Fruit fly (Drosophila melanogaster) whole organism, embryonic: ENCODE data around the gene lbe.

Experiments
- Abd-B ChIP-seq: fragments of 200-800 bp; sonication (Bioruptor generic); optimal IDR thresholded peaks from 2 replicates; lab custom pipeline; 2018; ENCODE audit warnings: missing biosample characterization, mild to moderate bottlenecking, missing genetic modification characterization, moderate library complexity
- Adf1 ChIP-seq: fragments of 200-800 bp; sonication (Bioruptor generic); IDR thresholded peaks from 2 replicates; pipeline ENCODE4 v1.3.6; 2022; ENCODE audit warnings: missing biosample characterization, missing genetic modification characterization
- Atf-2 ChIP-seq: fragments of 200-800 bp; sonication (Bioruptor generic); optimal IDR thresholded peaks from 2 replicates; lab custom pipeline; 2016; ENCODE audit warnings: missing biosample characterization, missing genetic modification characterization
- Atf6 ChIP-seq: fragments of 200-800 bp; sonication (Bioruptor generic); IDR thresholded peaks from 2 replicates; pipeline ENCODE4 v1.3.6; 2022; ENCODE audit warnings: missing biosample characterization, missing genetic modification characterization
- BEAF-32 ChIP-seq: fragments of 200-800 bp; sonication (Bioruptor generic); optimal IDR thresholded peaks from 3 replicates; lab custom pipeline; 2017; ENCODE audit warnings: missing biosample characterization, missing genetic modification characterization, mild to moderate bottlenecking, moderate library complexity, missing genetic modification reagents
- CG10654 ChIP-seq: fragments of 200-800 bp; sonication (Bioruptor generic); optimal IDR thresholded peaks from 2 replicates; lab custom pipeline; 2016; ENCODE audit warnings: missing biosample characterization, missing genetic modification characterization
- CG11695 ChIP-seq: fragments of 200-800 bp; sonication (Bioruptor generic); IDR thresholded peaks from 3 replicates; pipeline ENCODE4 v1.3.6; 2022; ENCODE audit warnings: missing biosample characterization, missing genetic modification characterization
- CG12744 ChIP-seq: fragments of 200-800 bp; sonication (Bioruptor generic); optimal IDR thresholded peaks from 2 replicates; lab custom pipeline; 2016; ENCODE audit warnings: missing biosample characterization, missing genetic modification characterization
- CG14014 ChIP-seq: fragments of 200-800 bp; sonication (Bioruptor generic); IDR thresholded peaks from 2 replicates; pipeline ENCODE4 v1.3.6; 2022; ENCODE audit warnings: missing biosample characterization, missing genetic modification characterization
- CG14441 ChIP-seq: fragments of 200-800 bp; sonication (Bioruptor generic); IDR thresholded peaks from 2 replicates; pipeline ENCODE4 v1.3.6; 2022; ENCODE audit warnings: missing biosample characterization, missing genetic modification characterization
- CG17359 ChIP-seq: fragments of 200-800 bp; sonication (Bioruptor generic); optimal IDR thresholded peaks from 3 replicates; lab custom pipeline; 2018; ENCODE audit warnings: missing biosample characterization, mild to moderate bottlenecking, missing genetic modification characterization, moderate library complexity
- CG18476 ChIP-seq: fragments of 200-800 bp; sonication (Bioruptor generic); optimal IDR thresholded peaks from 2 replicates; lab custom pipeline; 2016; ENCODE audit warnings: missing biosample characterization, mild to moderate bottlenecking, missing genetic modification characterization
- CG31365 ChIP-seq: fragments of 200-800 bp; sonication (Bioruptor generic); optimal IDR thresholded peaks from 2 replicates; lab custom pipeline; 2018; ENCODE audit warnings: missing biosample characterization, mild to moderate bottlenecking, missing genetic modification characterization
- CG32767 ChIP-seq: fragments of 200-800 bp; sonication (Bioruptor generic); IDR thresholded peaks from 2 replicates; pipeline ENCODE4 v1.3.6; 2022; ENCODE audit warnings: missing biosample characterization, missing genetic modification characterization
- CG32772 ChIP-seq: fragments of 200-800 bp; sonication (Bioruptor generic); IDR thresholded peaks from 2 replicates; pipeline ENCODE4 v1.3.6; 2022; ENCODE audit warnings: missing biosample characterization, missing genetic modification characterization
- CG33557 ChIP-seq: fragments of 200-800 bp; sonication (Bioruptor generic); optimal IDR thresholded peaks from 2 replicates; lab custom pipeline; 2019; ENCODE audit warnings: missing biosample characterization, mild to moderate bottlenecking, missing genetic modification characterization, moderate library complexity
- CG34376 ChIP-seq: fragments of 200-800 bp; sonication (Bioruptor generic); optimal IDR thresholded peaks from 2 replicates; lab custom pipeline; 2018; ENCODE audit warnings: missing biosample characterization, mild to moderate bottlenecking, missing genetic modification characterization
- CG6765 ChIP-seq: fragments of 200-800 bp; sonication (Bioruptor generic); optimal IDR thresholded peaks from 3 replicates; lab custom pipeline; 2017; ENCODE audit warnings: missing biosample characterization, mild to moderate bottlenecking, missing genetic modification characterization
- CG8290 ChIP-seq, 3 experiments: fragments of 200-800 bp; sonication (Bioruptor generic); optimal IDR thresholded peaks; 2 replicates each; lab custom pipeline; 2016 to 2019; ENCODE audit warnings: missing biosample characterization in 3 of 3, missing genetic modification characterization in 3 of 3, mild to moderate bottlenecking in 2 of 3, moderate library complexity in 1 of 3
- CG9727 ChIP-seq: fragments of 200-800 bp; sonication (Bioruptor generic); optimal IDR thresholded peaks from 3 replicates; lab custom pipeline; 2017; ENCODE audit warnings: missing biosample characterization, mild to moderate bottlenecking, missing genetic modification characterization
- CG9797 ChIP-seq: fragments of 200-800 bp; sonication (Bioruptor generic); optimal IDR thresholded peaks from 3 replicates; lab custom pipeline; 2018; ENCODE audit warnings: missing biosample characterization, mild to moderate bottlenecking, missing genetic modification characterization
- CkIIα-i1 ChIP-seq: fragments of 200-800 bp; sonication (Bioruptor generic); IDR thresholded peaks from 2 replicates; pipeline ENCODE4 v1.3.6; 2022; ENCODE audit warnings: missing biosample characterization, missing genetic modification characterization
- Dfd ChIP-seq, 2 experiments: fragments of >200 bp; optimal IDR thresholded peaks; 2 replicates each; lab custom pipeline; 2017; ENCODE audit warnings: missing biosample characterization in 2 of 2, missing genetic modification characterization in 2 of 2
- Hsf ChIP-seq: fragments of 200-800 bp; sonication (Bioruptor generic); optimal IDR thresholded peaks from 3 replicates; lab custom pipeline; 2016; ENCODE audit warnings: missing biosample characterization, missing genetic modification characterization
- Lhr ChIP-seq: fragments of 200-800 bp; sonication (Bioruptor generic); optimal IDR thresholded peaks from 3 replicates; lab custom pipeline; 2017; ENCODE audit warnings: mild to moderate bottlenecking, missing biosample characterization, missing genetic modification reagents, missing genetic modification characterization
- Nf-YA ChIP-seq: fragments of 200-800 bp; sonication (Bioruptor generic); IDR thresholded peaks from 2 replicates; pipeline ENCODE4 v1.3.6; 2022; ENCODE audit warnings: missing biosample characterization, missing genetic modification characterization
- Opbp ChIP-seq: fragments of 200-800 bp; sonication (Bioruptor generic); IDR thresholded peaks from 3 replicates; pipeline ENCODE4 v1.3.6; 2022; ENCODE audit warnings: missing biosample characterization, missing genetic modification characterization; ENCODE audit not compliant: partially characterized antibody
- Optix ChIP-seq: fragments of 200-800 bp; sonication (Bioruptor generic); IDR thresholded peaks from 3 replicates; pipeline ENCODE4 v1.3.6; 2022; ENCODE audit warnings: missing biosample characterization, missing genetic modification characterization
- PHDP ChIP-seq: fragments of 200-800 bp; sonication (Bioruptor generic); optimal IDR thresholded peaks from 3 replicates; lab custom pipeline; 2018; ENCODE audit warnings: missing biosample characterization, mild to moderate bottlenecking, missing genetic modification characterization, moderate library complexity
- Trl ChIP-seq, 3 experiments: fragments of >200 bp in 2 of 3; fragments of 200-800 bp in 1 of 3; sonication (Bioruptor generic) in 1 of 3; optimal IDR thresholded peaks; 2 replicates in 1 of 3; 3 replicates in 2 of 3; lab custom pipeline; 2016 to 2017; ENCODE audit warnings: missing biosample characterization in 1 of 3, missing genetic modification characterization in 1 of 3
- ase ChIP-seq: fragments of 200-800 bp; sonication (Bioruptor generic); IDR thresholded peaks from 3 replicates; pipeline ENCODE4 v1.3.6; 2022; ENCODE audit warnings: missing biosample characterization, missing genetic modification characterization
- ash1 ChIP-seq: fragments of 200-800 bp; sonication (Bioruptor generic); optimal IDR thresholded peaks from 2 replicates; lab custom pipeline; 2018; ENCODE audit warnings: missing biosample characterization, mild to moderate bottlenecking, missing genetic modification characterization
- az2 ChIP-seq: fragments of 200-800 bp; sonication (Bioruptor generic); optimal IDR thresholded peaks from 3 replicates; lab custom pipeline; 2016; ENCODE audit warnings: missing biosample characterization, missing genetic modification characterization
- bigmax ChIP-seq: fragments of 200-800 bp; sonication (Bioruptor generic); optimal IDR thresholded peaks from 2 replicates; lab custom pipeline; 2018; ENCODE audit warnings: missing biosample characterization, mild to moderate bottlenecking, missing genetic modification characterization
- danr ChIP-seq: fragments of 200-800 bp; sonication (Bioruptor generic); IDR thresholded peaks from 2 replicates; pipeline ENCODE4 v1.3.6; 2022; ENCODE audit warnings: missing biosample characterization, missing genetic modification characterization
- fd102C ChIP-seq: fragments of 200-800 bp; sonication (Bioruptor generic); optimal IDR thresholded peaks from 2 replicates; lab custom pipeline; 2018; ENCODE audit warnings: missing biosample characterization, mild to moderate bottlenecking, missing genetic modification characterization, moderate library complexity
- hkb ChIP-seq, 2 experiments: fragments of 200-800 bp in 1 of 2; fragments of >200 bp in 1 of 2; sonication (Bioruptor generic) in 1 of 2; IDR thresholded peaks in 1 of 2; optimal IDR thresholded peaks in 1 of 2; 2 replicates each; pipeline versions ENCODE4 v1.3.6 to Lab custom; 2017 to 2022; ENCODE audit warnings: missing biosample characterization in 1 of 2, missing genetic modification characterization in 1 of 2
- insv ChIP-seq, 2 experiments: fragments of 200-800 bp; sonication (Bioruptor generic); optimal IDR thresholded peaks; 3 replicates each; lab custom pipeline; 2016 to 2018; ENCODE audit warnings: missing biosample characterization in 2 of 2, missing genetic modification characterization in 2 of 2
- jing ChIP-seq: fragments of 200-800 bp; sonication (Bioruptor generic); optimal IDR thresholded peaks from 2 replicates; lab custom pipeline; 2018; ENCODE audit warnings: missing biosample characterization, mild to moderate bottlenecking, missing genetic modification characterization
- kni ChIP-seq: fragments of 200-800 bp; sonication (Bioruptor generic); optimal IDR thresholded peaks from 3 replicates; lab custom pipeline; 2017; ENCODE audit warnings: mild to moderate bottlenecking, missing biosample characterization, missing genetic modification reagents, missing genetic modification characterization
- lov ChIP-seq, 2 experiments: fragments of 200-800 bp in 1 of 2; fragments of >200 bp in 1 of 2; sonication (Bioruptor generic) in 1 of 2; IDR thresholded peaks in 1 of 2; optimal IDR thresholded peaks in 1 of 2; 2 replicates in 1 of 2; 3 replicates in 1 of 2; pipeline versions ENCODE4 v1.3.6 to Lab custom; 2017 to 2022; ENCODE audit warnings: missing biosample characterization in 1 of 2, missing genetic modification characterization in 1 of 2
- psq ChIP-seq: fragments of 200-800 bp; sonication (Bioruptor generic); optimal IDR thresholded peaks from 2 replicates; lab custom pipeline; 2017; ENCODE audit warnings: missing biosample characterization, missing genetic modification characterization
- pzg ChIP-seq: fragments of 200-800 bp; sonication (Bioruptor generic); optimal IDR thresholded peaks from 3 replicates; lab custom pipeline; 2018; ENCODE audit warnings: missing biosample characterization, mild to moderate bottlenecking, missing genetic modification characterization, moderate library complexity
- scrt ChIP-seq: fragments of 200-800 bp; sonication (Bioruptor generic); optimal IDR thresholded peaks from 2 replicates; lab custom pipeline; 2018; ENCODE audit warnings: missing biosample characterization, mild to moderate bottlenecking, missing genetic modification characterization, moderate library complexity
- sens-2 ChIP-seq: fragments of 200-800 bp; sonication (Bioruptor generic); IDR thresholded peaks from 2 replicates; pipeline ENCODE4 v1.3.6; 2022; ENCODE audit warnings: missing biosample characterization, missing genetic modification characterization
- sisA ChIP-seq: fragments of 200-800 bp; sonication (Bioruptor generic); IDR thresholded peaks from 2 replicates; pipeline ENCODE4 v1.3.6; 2022; ENCODE audit warnings: missing biosample characterization, missing genetic modification characterization
- tap ChIP-seq: fragments of 200-800 bp; optimal IDR thresholded peaks from 3 replicates; lab custom pipeline; 2019; ENCODE audit warnings: missing biosample characterization, mild to moderate bottlenecking, missing genetic modification characterization, moderate library complexity
- tna ChIP-seq: fragments of 200-800 bp; sonication (Bioruptor generic); IDR thresholded peaks from 2 replicates; pipeline ENCODE4 v1.3.6; 2022; ENCODE audit warnings: missing biosample characterization, missing genetic modification characterization; ENCODE audit not compliant: partially characterized antibody

lbe gene

DNA sequence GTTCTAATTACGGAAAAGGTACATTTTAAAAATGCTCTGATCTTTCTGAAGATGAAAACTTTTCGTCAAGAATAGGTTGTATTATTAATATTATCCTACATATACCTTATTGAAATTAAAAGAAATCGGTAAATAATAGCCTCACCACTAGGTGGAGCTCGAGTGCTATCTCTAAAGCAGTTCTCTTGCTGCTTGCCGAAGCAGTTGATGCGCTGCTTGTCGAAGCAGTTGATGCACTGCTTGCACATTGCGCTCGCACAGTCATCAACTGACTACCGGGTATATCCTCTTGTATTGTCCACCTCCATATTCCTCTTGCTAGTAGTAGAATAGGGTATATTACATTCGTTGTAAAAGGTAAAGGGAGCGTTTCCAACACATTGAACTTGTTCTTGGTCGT lies 38.0 kb downstream of the lbe start (continued):
- TF ChIP-seq CG18476 (GFP tag; lab: Kevin White, UChicago) (no peak), sens-2 (no peak), Dfd (GFP tag; optimal IDR thresholded peaks at IDR 0.05; lab: Kevin White, UChicago) (peak in 1 of 2 experiments; percentile 76), tap (tag; lab: Kevin White, UChicago) (no peak), CG14014 (GFP tag; lab: Robert Waterston, UW) (no peak; the same call in 1 of the 2 replicates), Atf-2 (GFP tag; lab: Kevin White, UChicago) (no peak), fd102C (GFP tag; lab: Kevin White, UChicago) (no peak), CG10654 (GFP tag; lab: Kevin White, UChicago) (no peak), bigmax (GFP tag; lab: Kevin White, UChicago) (no peak), Hsf (GFP tag; lab: Kevin White, UChicago) (peak; percentile 9), pzg (peak; percentile 30), danr (GFP tag; lab: Robert Waterston, UW) (no peak), PHDP (tag; lab: Kevin White, UChicago) (no peak), ase (GFP tag; lab: Robert Waterston, UW) (0 out of 3 replicates have a peak, but pooled peaks have one; percentile 40), CG9727 (no peak), Opbp (peak; percentile 64; the same call in 1 of the 3 replicates), Adf1 (GFP tag; lab: Robert Waterston, UW) (no peak), CG31365 (tag; lab: Kevin White, UChicago) (peak; percentile 100), CG33557 (no peak), hkb (optimal IDR thresholded peaks at IDR 0.05; lab: Kevin White, UChicago) (peak; percentile 53), hkb (GFP tag; IDR thresholded peaks at IDR 0.05; lab: Robert Waterston, UW) (no peak), CG14441 (GFP tag; lab: Robert Waterston, UW) (0 out of 2 replicates have a peak, but pooled peaks have one; percentile 5), psq (GFP tag; lab: Kevin White, UChicago) (no peak), jing (GFP tag; lab: Kevin White, UChicago) (no peak), Atf6 (GFP tag; lab: Robert Waterston, UW) (no peak), Trl (optimal IDR thresholded peaks at IDR 0.05; lab: Kevin White, UChicago) (peak in 1 of 2 experiments; percentile 15), Trl (GFP tag; optimal IDR thresholded peaks at IDR 0.05; lab: Kevin White, UChicago) (no peak), CG32767 (GFP tag; lab: Robert Waterston, UW) (no peak), Nf-YA (GFP tag; lab: Robert Waterston, UW) (no peak), CG34376 (GFP tag; lab: Kevin White, UChicago) (no peak), CG12744 (GFP tag; lab: Kevin White, UChicago) (no peak), sisA (GFP tag; lab: Robert Waterston, UW) (peak; percentile 62), ash1 (GFP tag; lab: Kevin White, UChicago) (no peak), Optix (no peak), CG8290 (GFP tag; optimal IDR thresholded peaks at IDR 0.05; lab: Kevin White, UChicago) (peak; percentile 82), CG8290 (tag; optimal IDR thresholded peaks at IDR 0.05; lab: Kevin White, UChicago) (peak in 1 of 2 experiments; percentile 9), BEAF-32 (GFP tag; lab: Kevin White, UChicago) (no peak), scrt (no peak), insv (GFP tag; optimal IDR thresholded peaks at IDR 0.05; lab: Kevin White, UChicago) (no peak), CkIIα-i1 (no peak), az2 (no peak), tna (no peak), kni (GFP tag; lab: Kevin White, UChicago) (no peak), Abd-B (GFP tag; lab: Kevin White, UChicago) (peak; percentile 22), CG11695 (GFP tag; lab: Robert Waterston, UW) (no peak), lov (optimal IDR thresholded peaks at IDR 0.05; lab: Kevin White, UChicago) (no peak), lov (GFP tag; IDR thresholded peaks at IDR 0.05; lab: Robert Waterston, UW) (no peak), CG17359 (tag; lab: Kevin White, UChicago) (no peak), Lhr (GFP tag; lab: Kevin White, UChicago) (peak; percentile 49), CG32772 (GFP tag; lab: Robert Waterston, UW) (no peak), CG9797 (no peak), CG6765 (GFP tag; lab: Kevin White, UChicago) (no peak)
